Worm (Caenorhabditis elegans): ENCODE measurements around the gene daf-36.

The daf-36 gene

ce11 chrV:10203435-10204009, 22.0 kb downstream of the daf-36 start, which contains the start of gene chpf-1 (continued):
- TF ChIP-seq dmd-9 (GFP tag; IDR thresholded peaks at IDR 0.05) (no peak), ZK337.2 (GFP tag; IDR thresholded peaks at IDR 0.05) (no peak), mes-2 (tag; optimal IDR thresholded peaks at IDR 0.05; ENCODE audit: poor library complexity, severe bottlenecking) (peak; percentile 29), lsy-2 (tag; optimal IDR thresholded peaks at IDR 0.05) (peak in 1 of 2 experiments; percentile 23), lin-29 (GFP tag; IDR thresholded peaks at IDR 0.05) (no peak), egl-43 (GFP tag; IDR thresholded peaks at IDR 0.05) (no peak), mdl-1 (tag; optimal IDR thresholded peaks at IDR 0.05) (peak in 1 of 2 experiments; percentile 46), hlh-11 (tag; optimal IDR thresholded peaks at IDR 0.05) (peak; percentile 69), zag-1 (tag; optimal IDR thresholded peaks at IDR 0.05) (no peak), nhr-25 (tag; optimal IDR thresholded peaks at IDR 0.05; ENCODE audit: borderline replicate concordance, insufficient read depth) (peak; percentile 23)

ce11 chrV:10202340-10202739, 23.2 kb downstream of the daf-36 start:
- TF ChIP-seq ama-1 (optimal IDR thresholded peaks at IDR 0.05) (peak; percentile 49), daf-16 (GFP tag; optimal IDR thresholded peaks at IDR 0.05) (no peak), daf-16 (tag; optimal IDR thresholded peaks at IDR 0.05) (peak; percentile 62), daf-12 (tag; optimal IDR thresholded peaks at IDR 0.05) (no peak)

ce11 chrV:10201913-10202312, 23.6 kb downstream of the daf-36 start, which contains the start of gene ZK856.7:
Gene ZK856.7 (plus strand): TSS chrV:10202098.
- peak; percentile 8 for TF ChIP-seq aha-1 (tag)
- TF ChIP-seq F26F4.8 (GFP tag; conservative IDR thresholded peaks at IDR 0.05) = no peak
- peak in 1 of 2 experiments; percentile 73 for TF ChIP-seq unc-62 (GFP tag; optimal IDR thresholded peaks at IDR 0.05 in 1 of 2)
- TF ChIP-seq unc-62 (tag; optimal IDR thresholded peaks at IDR 0.05) = no peak
- no peak for TF ChIP-seq ces-1 (GFP tag; optimal IDR thresholded peaks at IDR 0.05)
- peak in 1 of 2 experiments; percentile 46 for TF ChIP-seq lsy-2 (tag; optimal IDR thresholded peaks at IDR 0.05)
- no peak for TF ChIP-seq hlh-30 (tag; optimal IDR thresholded peaks at IDR 0.05; ENCODE audit: insufficient read depth)
- TF ChIP-seq snpc-4 (tag; optimal IDR thresholded peaks at IDR 0.05) = no peak
- no peak for TF ChIP-seq daf-12 (tag; optimal IDR thresholded peaks at IDR 0.05)
- peak; percentile 51 for TF ChIP-seq dve-1 (tag; optimal IDR thresholded peaks at IDR 0.05; ENCODE audit: insufficient read depth)
- peak in 1 of 2 experiments; percentile 18 for TF ChIP-seq mdl-1 (tag; optimal IDR thresholded peaks at IDR 0.05)
- TF ChIP-seq nhr-28 (tag; optimal IDR thresholded peaks at IDR 0.05) = peak; percentile 82
- 0 out of 2 replicates have a peak, but pooled peaks have one; percentile 42 for TF ChIP-seq dmd-9 (GFP tag; IDR thresholded peaks at IDR 0.05)

ce11 chrV:10198386-10198785, 27.1 kb downstream of the daf-36 start, which contains the start of gene ZK856.6:
Gene ZK856.6 (plus strand): TSS chrV:10198686.
- TF ChIP-seq Y75B8A.6 (GFP tag; IDR thresholded peaks at IDR 0.05) (no peak), egl-27 (tag; optimal IDR thresholded peaks at IDR 0.05) (no peak), R02D3.7 (tag; optimal IDR thresholded peaks at IDR 0.05) (no peak), mep-1 (tag; optimal IDR thresholded peaks at IDR 0.05) (no peak), duxl-1 (tag; optimal IDR thresholded peaks at IDR 0.05; ENCODE audit: poor library complexity) (no peak), madf-9 (GFP tag; conservative IDR thresholded peaks at IDR 0.05) (no peak), attf-4 (tag; optimal IDR thresholded peaks at IDR 0.05) (no peak), lin-39 (tag; optimal IDR thresholded peaks at IDR 0.05) (no peak), nhr-25 (tag; optimal IDR thresholded peaks at IDR 0.05; ENCODE audit: borderline replicate concordance, insufficient read depth) (no peak), zip-11 (GFP tag; IDR thresholded peaks at IDR 0.05) (no peak), F37D6.2 (tag; optimal IDR thresholded peaks at IDR 0.05) (no peak), gei-8 (GFP tag; optimal IDR thresholded peaks at IDR 0.05) (no peak), ceh-62 (tag; optimal IDR thresholded peaks at IDR 0.05) (no peak)
